Worm (Caenorhabditis elegans): Measurements from ENCODE around the gene pde-2.

DNA sequence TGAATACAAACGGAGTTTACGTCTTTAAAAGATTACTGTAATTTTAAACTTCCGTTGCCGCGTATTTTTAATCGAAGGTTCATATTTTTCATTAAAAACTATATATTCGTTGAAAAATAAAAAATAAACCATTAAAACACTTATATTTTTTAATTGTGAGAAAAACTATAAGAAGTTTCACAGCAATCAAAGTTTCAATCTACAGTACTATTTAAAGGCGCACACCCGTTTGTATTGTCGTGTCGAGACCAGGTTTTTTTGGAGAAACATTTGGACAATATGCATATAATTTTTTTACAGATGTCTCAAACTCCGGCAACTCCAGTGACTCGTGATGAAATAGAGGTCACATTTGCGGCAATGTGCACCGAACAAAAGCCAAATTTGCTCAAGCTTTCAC, 7.9 kb downstream of the pde-2 start, which contains the start of gene R08D7.5:
- TF ChIP-seq ztf-23 (GFP tag; IDR thresholded peaks at IDR 0.05) (no peak), flt-1 (GFP tag; IDR thresholded peaks at IDR 0.05) (no peak), ref-1 (GFP tag; conservative IDR thresholded peaks at IDR 0.05) (no peak), klf-2 (GFP tag; conservative IDR thresholded peaks at IDR 0.05) (no peak), T22C8.4 (GFP tag; IDR thresholded peaks at IDR 0.05) (no peak), cog-1 (tag; optimal IDR thresholded peaks at IDR 0.05) (no peak), ztf-29 (GFP tag; IDR thresholded peaks at IDR 0.05) (no peak), tab-1 (GFP tag; IDR thresholded peaks at IDR 0.05) (no peak)

Measured in whole organism, midembryonic.